Fruit fly (Drosophila melanogaster): ENCODE measurements around the gene CG32276.
A peak's percentile ranks its signal among the peaks of the same experiment; 100 is the strongest.

Gene CG32276

DNA sequence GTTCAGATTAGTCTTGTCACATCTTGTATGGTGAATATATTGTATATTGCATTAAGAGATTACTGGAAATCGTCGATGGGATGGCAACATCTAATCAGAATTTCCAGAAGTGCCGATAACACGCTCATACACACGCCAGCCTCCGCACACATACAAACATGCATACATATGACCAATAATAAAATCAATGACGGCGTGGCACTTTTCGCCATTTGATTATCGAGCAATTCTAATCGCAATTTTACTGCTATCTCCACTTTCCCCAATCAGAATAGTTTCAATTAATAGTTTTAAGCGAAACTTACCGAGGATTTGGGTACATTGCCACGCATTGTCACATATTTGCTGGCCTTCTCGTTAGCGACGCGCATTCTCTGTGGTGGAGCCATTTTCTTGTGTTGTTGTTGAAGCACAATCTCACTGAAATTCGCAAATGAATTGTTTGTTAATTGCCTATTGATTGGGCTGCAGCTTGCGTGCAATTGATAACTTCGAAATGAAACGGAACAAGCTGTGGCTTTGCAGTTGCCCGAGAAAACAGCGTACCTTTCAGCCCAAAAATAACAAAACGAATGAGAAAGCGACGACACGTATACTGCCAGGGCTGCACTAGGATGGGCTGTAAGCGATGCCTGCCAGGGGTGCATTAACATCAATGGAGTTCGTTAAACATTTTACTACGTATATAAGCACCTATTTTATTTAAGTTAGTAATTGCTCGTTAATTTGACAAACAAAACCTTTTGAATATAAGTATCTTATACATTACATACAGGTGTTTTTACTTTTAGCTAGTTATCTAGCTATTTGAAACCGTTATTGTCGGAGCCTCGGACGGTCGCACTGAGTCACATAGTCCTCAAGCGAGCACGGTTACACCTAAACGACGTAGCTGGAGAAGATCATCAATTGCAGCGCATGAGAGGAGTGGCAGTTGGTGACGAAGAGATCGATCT is at the start of gene CG32276, which contains the start of gene gry:
Gene CG32276, minus strand, starts transcription at position 601 of the 956 bp plus-strand sequence.
Gene gry, plus strand, starts transcription at position 644 of the 956 bp plus-strand sequence.
- TF ChIP-seq br (GFP tag; optimal IDR thresholded peaks at IDR 0.05) (peak; percentile 81), CG9705 (GFP tag; optimal IDR thresholded peaks at IDR 0.05) (peak; percentile 63), rgr (GFP tag; optimal IDR thresholded peaks at IDR 0.05) (peak; percentile 87), brk (GFP tag; optimal IDR thresholded peaks at IDR 0.05) (no peak), Mio (GFP tag; optimal IDR thresholded peaks at IDR 0.05) (no peak), Myc (optimal IDR thresholded peaks at IDR 0.05) (peak; percentile 83), sv (GFP tag; optimal IDR thresholded peaks at IDR 0.05) (peak; percentile 69), Sp1 (GFP tag; optimal IDR thresholded peaks at IDR 0.05) (peak; percentile 80), Jra (GFP tag; optimal IDR thresholded peaks at IDR 0.05) (no peak), foxo (GFP tag; optimal IDR thresholded peaks at IDR 0.05) (peak in 1 of 2 experiments; percentile 90), lola (GFP tag; optimal IDR thresholded peaks at IDR 0.05) (no peak), jim (GFP tag; optimal IDR thresholded peaks at IDR 0.05) (peak; percentile 90), CG32264 (GFP tag; optimal IDR thresholded peaks at IDR 0.05) (peak; percentile 18), Abd-B (GFP tag; optimal IDR thresholded peaks at IDR 0.05) (no peak), Hnf4 (GFP tag; optimal IDR thresholded peaks at IDR 0.05) (no peak), psq (GFP tag; optimal IDR thresholded peaks at IDR 0.05) (peak; percentile 62), h (GFP tag; optimal IDR thresholded peaks at IDR 0.05) (peak; percentile 90), CrebA (GFP tag; optimal IDR thresholded peaks at IDR 0.05; ENCODE audit: borderline replicate concordance) (peak; percentile 97), OdsH (GFP tag; optimal IDR thresholded peaks at IDR 0.05) (peak; percentile 75), woc (GFP tag; optimal IDR thresholded peaks at IDR 0.05) (peak; percentile 88), fru (GFP tag; optimal IDR thresholded peaks at IDR 0.05) (peak; percentile 89), Rel (GFP tag; optimal IDR thresholded peaks at IDR 0.05) (no peak), Rel (tag; optimal IDR thresholded peaks at IDR 0.05) (peak; percentile 73), Hr83 (GFP tag; optimal IDR thresholded peaks at IDR 0.05; ENCODE audit: poor library complexity, severe bottlenecking) (peak; percentile 57), ey (GFP tag; optimal IDR thresholded peaks at IDR 0.05) (peak; percentile 76), HLH106 (tag; optimal IDR thresholded peaks at IDR 0.05) (peak; percentile 79)

DNA sequence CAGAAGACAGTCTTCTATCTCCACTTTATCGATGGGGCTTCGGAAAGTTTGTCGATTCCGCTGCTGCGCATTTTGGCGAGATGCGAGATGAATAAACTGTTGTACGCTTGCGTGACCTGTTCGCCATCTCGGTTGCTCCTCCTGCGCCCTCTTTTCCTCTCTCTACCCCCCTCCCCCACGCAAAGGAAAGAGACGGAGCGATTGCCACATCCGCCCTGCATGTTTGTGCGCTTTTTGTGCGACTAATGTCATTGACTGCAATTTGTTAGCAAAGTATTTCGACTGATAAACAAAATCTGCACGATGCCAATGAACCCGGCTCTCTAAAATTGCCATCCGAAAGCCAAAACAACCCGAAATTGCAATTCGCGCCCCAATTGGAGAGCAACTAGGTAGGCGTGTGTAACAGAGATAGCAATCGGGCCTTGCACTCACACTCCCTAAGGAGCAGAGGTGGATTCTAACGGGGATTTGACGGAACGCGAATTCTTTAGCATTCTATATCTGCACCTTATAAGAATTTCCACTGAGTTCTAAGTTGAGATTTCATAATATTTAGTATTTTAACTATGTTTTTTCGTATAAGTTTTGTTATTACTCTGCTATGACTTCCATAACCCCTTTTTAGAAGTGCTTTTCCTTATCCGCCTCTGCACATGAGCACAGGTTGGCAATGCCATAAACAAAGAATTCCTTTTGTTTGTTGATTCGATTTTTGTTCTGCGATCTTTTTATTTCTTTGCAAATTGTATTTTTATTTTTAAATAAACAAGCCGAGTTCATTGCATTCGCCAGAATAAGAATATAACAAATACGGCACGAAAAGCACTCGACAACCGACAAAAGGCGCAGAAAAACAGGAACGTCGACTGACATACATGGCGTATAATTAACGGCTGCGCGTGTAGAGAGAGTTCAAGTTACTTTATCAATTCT is 48.6 kb upstream of the CG32276 start, which contains the start of gene CG43389:
Gene CG43389, plus strand, starts transcription at position 886 of the 936 bp plus-strand sequence.
- TF ChIP-seq Hr83 (GFP tag; optimal IDR thresholded peaks at IDR 0.05; ENCODE audit: poor library complexity, severe bottlenecking) (no peak), Dif (GFP tag; optimal IDR thresholded peaks at IDR 0.05; ENCODE audit: partially characterized antibody) (peak; percentile 38), sv (GFP tag; optimal IDR thresholded peaks at IDR 0.05) (no peak), Jra (GFP tag; optimal IDR thresholded peaks at IDR 0.05) (peak; percentile 97), woc (GFP tag; optimal IDR thresholded peaks at IDR 0.05) (peak; percentile 91), rgr (GFP tag; optimal IDR thresholded peaks at IDR 0.05) (peak; percentile 100), sage (GFP tag; optimal IDR thresholded peaks at IDR 0.05) (peak; percentile 97), Vsx2 (GFP tag; optimal IDR thresholded peaks at IDR 0.05; ENCODE audit: partially characterized antibody) (no peak), psq (GFP tag; optimal IDR thresholded peaks at IDR 0.05) (peak; percentile 99), br (GFP tag; optimal IDR thresholded peaks at IDR 0.05) (peak; percentile 99), foxo (GFP tag; optimal IDR thresholded peaks at IDR 0.05) (peak; percentile 87 to 99), Sp1 (GFP tag; optimal IDR thresholded peaks at IDR 0.05) (peak; percentile 100), Hr78 (GFP tag; optimal IDR thresholded peaks at IDR 0.05) (no peak), CG9705 (GFP tag; optimal IDR thresholded peaks at IDR 0.05) (peak; percentile 75), dmrt93B (GFP tag; optimal IDR thresholded peaks at IDR 0.05) (peak; percentile 98), h (GFP tag; optimal IDR thresholded peaks at IDR 0.05) (peak; percentile 99), jim (GFP tag; optimal IDR thresholded peaks at IDR 0.05) (peak; percentile 52), lola (GFP tag; optimal IDR thresholded peaks at IDR 0.05) (no peak), HLH106 (tag; optimal IDR thresholded peaks at IDR 0.05) (peak; percentile 99), Mio (GFP tag; optimal IDR thresholded peaks at IDR 0.05) (peak; percentile 89), brk (GFP tag; optimal IDR thresholded peaks at IDR 0.05) (peak; percentile 98), usp (GFP tag; optimal IDR thresholded peaks at IDR 0.05) (no peak), tai (GFP tag; optimal IDR thresholded peaks at IDR 0.05) (peak; percentile 97), Dfd (GFP tag; optimal IDR thresholded peaks at IDR 0.05) (peak; percentile 80), OdsH (GFP tag; optimal IDR thresholded peaks at IDR 0.05) (peak; percentile 99), Myc (optimal IDR thresholded peaks at IDR 0.05) (no peak), Abd-B (GFP tag; optimal IDR thresholded peaks at IDR 0.05) (no peak), dsf (GFP tag; optimal IDR thresholded peaks at IDR 0.05; ENCODE audit: borderline replicate concordance) (peak; percentile 96), pan (optimal IDR thresholded peaks at IDR 0.05) (no peak), ey (GFP tag; optimal IDR thresholded peaks at IDR 0.05) (peak; percentile 99), Rel (GFP tag; optimal IDR thresholded peaks at IDR 0.05) (peak; percentile 98), Rel (tag; optimal IDR thresholded peaks at IDR 0.05) (peak; percentile 78), N (GFP tag; optimal IDR thresholded peaks at IDR 0.05) (no peak), Hnf4 (GFP tag; optimal IDR thresholded peaks at IDR 0.05) (peak; percentile 99), GATAd (GFP tag; optimal IDR thresholded peaks at IDR 0.05) (peak; percentile 97), fru (GFP tag; optimal IDR thresholded peaks at IDR 0.05) (peak; percentile 97), dl (GFP tag; optimal IDR thresholded peaks at IDR 0.05; ENCODE audit: insufficient read depth in 1 of 2, partially characterized antibody in 2 of 2) (no peak), CrebA (GFP tag; optimal IDR thresholded peaks at IDR 0.05; ENCODE audit: borderline replicate concordance) (peak; percentile 94), CG32264 (GFP tag; optimal IDR thresholded peaks at IDR 0.05) (peak; percentile 96)
